Worm (Caenorhabditis elegans) whole organism, late embryonic: ENCODE results near the gene elt-3.

Experiments used
- C08G9.2 ChIP-seq: sonication (generic microtip); optimal IDR thresholded peaks from 2 replicates; lab custom pipeline; 2016; ENCODE audit warnings: mild to moderate bottlenecking, missing genetic modification characterization, moderate library complexity, missing compliant biosample characterization
- F13H6.1 ChIP-seq: sonication (generic microtip); optimal IDR thresholded peaks from 2 replicates; lab custom pipeline; 2016; ENCODE audit warnings: missing genetic modification characterization, missing compliant biosample characterization
- K02D7.2 ChIP-seq: sonication (generic microtip); optimal IDR thresholded peaks from 2 replicates; lab custom pipeline; 2017; ENCODE audit warnings: mild to moderate bottlenecking, missing genetic modification characterization, missing compliant biosample characterization
- K09A11.1 ChIP-seq: sonication (generic microtip); optimal IDR thresholded peaks from 2 replicates; lab custom pipeline; 2017; ENCODE audit warnings: antibody characterized with exemption, mild to moderate bottlenecking, missing genetic modification characterization, missing compliant biosample characterization; ENCODE audit not compliant: insufficient read depth
- Y22D7AL.16 ChIP-seq: sonication (generic microtip); optimal IDR thresholded peaks from 2 replicates; lab custom pipeline; 2016; ENCODE audit warnings: missing genetic modification characterization, missing compliant biosample characterization
- ahr-1 ChIP-seq: sonication (generic microtip); optimal IDR thresholded peaks from 2 replicates; lab custom pipeline; 2016; ENCODE audit warnings: missing genetic modification characterization, missing compliant biosample characterization
- ceh-14 ChIP-seq: sonication (generic microtip); optimal IDR thresholded peaks from 2 replicates; lab custom pipeline; 2016; ENCODE audit warnings: missing genotype, missing genetic modification characterization, missing compliant biosample characterization
- ceh-18 ChIP-seq: sonication (generic microtip); optimal IDR thresholded peaks from 2 replicates; lab custom pipeline; 2016; ENCODE audit warnings: missing genetic modification characterization, missing compliant biosample characterization
- ceh-22 ChIP-seq: sonication (generic microtip); optimal IDR thresholded peaks from 2 replicates; lab custom pipeline; 2017; ENCODE audit warnings: missing biosample characterization, missing genetic modification characterization
- ceh-24 ChIP-seq: sonication (generic microtip); optimal IDR thresholded peaks from 2 replicates; lab custom pipeline; 2016; ENCODE audit warnings: mild to moderate bottlenecking, missing genetic modification characterization, missing compliant biosample characterization
- ceh-30 ChIP-seq: fragments of 150-350 bp; optimal IDR thresholded peaks from 2 replicates; lab custom pipeline; 2014; ENCODE audit warnings: missing biosample characterization, missing genetic modification characterization
- ceh-31 ChIP-seq: sonication (generic microtip); optimal IDR thresholded peaks from 2 replicates; lab custom pipeline; 2016; ENCODE audit warnings: missing genetic modification characterization, missing compliant biosample characterization
- ceh-45 ChIP-seq: fragments of 200-800 bp; sonication (Bioruptor generic); IDR thresholded peaks from 2 replicates; pipeline ENCODE4 v1.3.6; 2022; ENCODE audit warnings: missing genetic modification reagents, missing genetic modification characterization, missing compliant biosample characterization
- ceh-6 ChIP-seq: fragments of 200-800 bp; sonication (Bioruptor generic); optimal IDR thresholded peaks from 2 replicates; lab custom pipeline; 2018; ENCODE audit warnings: mild to moderate bottlenecking, missing genetic modification characterization, missing compliant biosample characterization
- che-1 ChIP-seq: sonication (generic microtip); optimal IDR thresholded peaks from 2 replicates; lab custom pipeline; 2016; ENCODE audit warnings: mild to moderate bottlenecking, missing genetic modification characterization, missing compliant biosample characterization
- dmd-4 ChIP-seq: sonication (generic microtip); optimal IDR thresholded peaks from 2 replicates; lab custom pipeline; 2016; ENCODE audit warnings: borderline replicate concordance, missing genetic modification characterization, missing compliant biosample characterization
- elt-2 ChIP-seq: sonication (generic microtip); optimal IDR thresholded peaks from 2 replicates; lab custom pipeline; 2016; ENCODE audit warnings: missing genetic modification reagents, missing genetic modification characterization, missing compliant biosample characterization
- gmeb-2 ChIP-seq: sonication (generic microtip); optimal IDR thresholded peaks from 2 replicates; lab custom pipeline; 2016; ENCODE audit warnings: missing genetic modification characterization, inconsistent platforms, missing compliant biosample characterization
- hlh-30 ChIP-seq: sonication (generic microtip); optimal IDR thresholded peaks from 2 replicates; lab custom pipeline; 2017; ENCODE audit warnings: antibody characterized with exemption, missing genetic modification characterization, missing compliant biosample characterization; ENCODE audit not compliant: insufficient read depth
- hlh-6 ChIP-seq: sonication (generic microtip); optimal IDR thresholded peaks from 2 replicates; lab custom pipeline; 2016; ENCODE audit warnings: missing genotype, missing genetic modification characterization, missing compliant biosample characterization
- lim-6 ChIP-seq: sonication (generic microtip); optimal IDR thresholded peaks from 2 replicates; lab custom pipeline; 2016; ENCODE audit warnings: missing genetic modification characterization, missing compliant biosample characterization
- lin-11 ChIP-seq: fragments of 200-800 bp; sonication (Bioruptor generic); optimal IDR thresholded peaks from 2 replicates; lab custom pipeline; 2018; ENCODE audit warnings: mild to moderate bottlenecking, missing genetic modification characterization, missing compliant biosample characterization
- mec-3 ChIP-seq: sonication (generic microtip); optimal IDR thresholded peaks from 2 replicates; lab custom pipeline; 2016; ENCODE audit warnings: borderline replicate concordance, missing genetic modification characterization, missing compliant biosample characterization
- nfya-1 ChIP-seq: sonication (generic microtip); optimal IDR thresholded peaks from 2 replicates; lab custom pipeline; 2017; ENCODE audit warnings: missing genetic modification characterization, mild to moderate bottlenecking, missing compliant biosample characterization, antibody characterized with exemption, moderate library complexity
- nhr-11 ChIP-seq: fragments of 150-350 bp; optimal IDR thresholded peaks from 2 replicates; lab custom pipeline; 2014; ENCODE audit warnings: missing biosample characterization, missing genetic modification characterization
- npax-4 ChIP-seq: sonication (generic microtip); optimal IDR thresholded peaks from 2 replicates; lab custom pipeline; 2016; ENCODE audit warnings: missing genetic modification characterization, missing compliant biosample characterization
- pat-9 ChIP-seq: fragments of 200-800 bp; sonication (Bioruptor generic); optimal IDR thresholded peaks from 2 replicates; lab custom pipeline; 2018; ENCODE audit warnings: mild to moderate bottlenecking, missing genetic modification characterization, moderate library complexity, missing compliant biosample characterization
- pax-1 ChIP-seq: fragments of 150-350 bp; optimal IDR thresholded peaks from 2 replicates; lab custom pipeline; 2014; ENCODE audit warnings: missing biosample characterization, missing genetic modification characterization
- pha-2 ChIP-seq: sonication (generic microtip); optimal IDR thresholded peaks from 2 replicates; lab custom pipeline; 2017; ENCODE audit warnings: mild to moderate bottlenecking, missing genetic modification characterization, missing compliant biosample characterization
- pha-4 ChIP-seq: fragments of 150-350 bp; optimal IDR thresholded peaks from 2 replicates; lab custom pipeline; 2018; ENCODE audit warnings: missing biosample characterization, missing genetic modification reagents, missing genetic modification characterization
- sdc-2 ChIP-seq: sonication (generic microtip); optimal IDR thresholded peaks from 2 replicates; lab custom pipeline; 2016; ENCODE audit warnings: missing genotype, missing genetic modification characterization, missing compliant biosample characterization
- tbx-7 ChIP-seq: sonication (generic microtip); optimal IDR thresholded peaks from 2 replicates; lab custom pipeline; 2016; ENCODE audit warnings: missing genotype, missing genetic modification characterization, missing compliant biosample characterization
- ttx-3 ChIP-seq: sonication (generic microtip); optimal IDR thresholded peaks from 2 replicates; lab custom pipeline; 2016; ENCODE audit warnings: missing genetic modification reagents, missing genetic modification characterization, missing compliant biosample characterization
- unc-3 ChIP-seq, 2 experiments: fragments of 200-800 bp in 1 of 2; sonication (Bioruptor generic) in 1 of 2; sonication (generic microtip) in 1 of 2; conservative IDR thresholded peaks in 1 of 2; optimal IDR thresholded peaks in 1 of 2; 2 replicates each; pipeline versions ENCODE4 v1.3.6 to Lab custom; 2016 to 2022; ENCODE audit warnings: missing compliant biosample characterization in 2 of 2, missing genetic modification characterization in 2 of 2, missing genetic modification reagents in 1 of 2
- unc-42 ChIP-seq: sonication (generic microtip); optimal IDR thresholded peaks from 2 replicates; lab custom pipeline; 2016; ENCODE audit warnings: missing genotype, missing genetic modification characterization, missing compliant biosample characterization
- unc-55 ChIP-seq: sonication (generic microtip); optimal IDR thresholded peaks from 2 replicates; lab custom pipeline; 2017; ENCODE audit warnings: missing biosample characterization, missing genetic modification reagents, missing genetic modification characterization
- unc-86 ChIP-seq: sonication (generic microtip); optimal IDR thresholded peaks from 2 replicates; lab custom pipeline; 2016; ENCODE audit warnings: missing genetic modification characterization, missing compliant biosample characterization
- zip-5 ChIP-seq: sonication (generic microtip); optimal IDR thresholded peaks from 2 replicates; lab custom pipeline; 2016; ENCODE audit warnings: missing genetic modification characterization, missing compliant biosample characterization

Gene elt-3

DNA sequence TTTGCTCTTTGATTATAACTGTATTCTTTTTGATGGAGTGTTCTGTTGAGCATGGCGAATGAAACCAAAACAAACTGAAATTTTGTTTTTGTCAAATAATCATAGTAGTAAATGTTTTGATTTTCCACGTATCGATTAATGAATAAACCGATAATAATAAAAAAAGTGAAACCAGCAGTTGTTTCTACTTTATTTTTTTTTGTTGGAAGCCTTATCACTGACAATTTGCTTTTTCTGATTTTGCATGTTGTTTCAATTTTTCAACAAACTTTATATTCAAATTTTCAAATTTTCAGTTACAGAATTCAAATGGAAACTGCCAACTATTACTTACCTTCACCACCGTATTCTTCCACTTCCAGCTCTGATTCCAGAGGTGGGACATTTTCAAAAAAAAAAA lies at the start of gene elt-3:
TSS of gene elt-3 (plus strand) at position 301 of the 400 bp plus-strand sequence.
- TF ChIP-seq sdc-2 = no peak
- TF ChIP-seq C08G9.2 = no peak
- no peak for TF ChIP-seq unc-86 (tag; lab: Kevin White, UChicago)
- no peak for TF ChIP-seq pat-9 (tag; lab: Kevin White, UChicago)
- no peak for TF ChIP-seq tbx-7 (tag; lab: Kevin White, UChicago)
- TF ChIP-seq hlh-6 = no peak
- TF ChIP-seq hlh-30 (tag; lab: Kevin White, UChicago) = no peak
- no peak for TF ChIP-seq pax-1 (tag; lab: Kevin White, UChicago)
- TF ChIP-seq ceh-22 (tag; lab: Kevin White, UChicago) = no peak
- TF ChIP-seq ceh-18 (tag; lab: Kevin White, UChicago) = no peak
- TF ChIP-seq lim-6 (tag; lab: Kevin White, UChicago) = no peak
- no peak for TF ChIP-seq pha-4 (tag; lab: Kevin White, UChicago)
- TF ChIP-seq ttx-3 = no peak

DNA sequence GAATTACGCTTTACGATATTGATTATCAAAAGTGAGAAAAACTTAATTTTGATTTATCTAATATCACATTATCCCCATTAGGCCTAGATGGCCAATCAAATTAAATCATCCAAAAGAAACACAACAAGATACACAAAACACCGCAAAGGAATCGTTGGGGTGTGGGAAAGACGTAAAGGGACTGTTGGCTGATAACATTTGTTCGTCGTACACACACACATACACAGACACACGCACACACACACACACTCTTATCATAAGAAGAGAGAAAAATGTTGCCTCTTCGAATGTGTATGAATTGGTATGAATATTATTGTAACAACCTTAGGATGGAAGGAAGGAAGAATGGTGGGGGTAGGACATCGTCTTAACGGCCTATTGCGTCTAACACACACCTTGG lies 49.5 kb upstream of the elt-3 start:
- TF ChIP-seq elt-2 (tag; lab: Kevin White, UChicago) = peak; percentile 85
- no peak for TF ChIP-seq ceh-6 (GFP tag; lab: Kevin White, UChicago)

DNA sequence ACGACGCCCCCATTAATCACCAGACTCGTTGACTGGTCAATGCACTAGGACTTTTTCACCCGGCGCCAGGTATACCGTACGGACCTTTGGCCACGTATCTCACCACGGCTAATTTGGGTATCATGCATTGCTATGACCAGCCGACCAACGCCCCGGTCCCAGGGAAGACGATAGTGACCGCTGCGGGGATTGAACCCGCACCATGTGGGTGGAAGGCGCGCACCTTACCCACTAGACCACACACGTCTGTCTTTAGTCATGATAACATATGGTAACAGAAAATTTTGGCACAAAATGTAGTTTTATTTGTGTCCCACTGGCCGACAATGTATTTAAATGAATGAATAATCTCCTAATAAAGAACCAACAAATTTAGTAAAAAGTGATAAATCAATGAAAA lies 48.5 kb upstream of the elt-3 start:
- TF ChIP-seq ceh-45 (GFP tag; lab: Robert Waterston, UW) = no peak
- TF ChIP-seq pha-2 (tag; lab: Kevin White, UChicago) = no peak
- TF ChIP-seq che-1 = no peak
- TF ChIP-seq zip-5 (tag; lab: Kevin White, UChicago) = no peak
- no peak for TF ChIP-seq unc-3 (GFP tag; conservative IDR thresholded peaks at IDR 0.05; lab: Robert Waterston, UW)
- no peak for TF ChIP-seq unc-3 (tag; optimal IDR thresholded peaks at IDR 0.05; lab: Kevin White, UChicago)
- TF ChIP-seq gmeb-2 (tag; lab: Kevin White, UChicago) = no peak
- no peak for TF ChIP-seq lin-11 (tag; lab: Kevin White, UChicago)
- TF ChIP-seq unc-55 (GFP tag; lab: Kevin White, UChicago) = no peak
- TF ChIP-seq ceh-24 = no peak
- TF ChIP-seq hlh-6 = no peak

DNA sequence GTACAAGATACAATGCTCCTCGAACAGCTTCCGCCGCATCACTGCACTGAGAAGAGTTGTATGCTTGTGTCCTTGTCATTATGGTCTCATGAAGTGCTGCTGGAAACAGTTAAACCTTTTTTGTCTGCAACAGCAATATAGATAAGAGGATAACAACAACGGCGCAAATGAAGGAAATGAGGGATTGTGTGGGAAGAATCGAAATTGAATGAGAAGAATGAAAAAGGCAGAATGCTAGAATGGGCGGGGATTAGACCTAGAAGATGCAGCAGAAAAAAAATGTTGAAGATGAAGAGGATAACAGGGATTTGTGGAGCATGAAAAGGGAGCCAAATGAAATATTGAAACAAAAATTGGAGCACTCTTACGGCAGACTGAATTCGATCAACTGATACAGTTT lies 41.4 kb upstream of the elt-3 start, which contains the start of gene sra-37:
TSS of gene sra-37 (minus strand) at position 101 of the 400 bp plus-strand sequence.
- TF ChIP-seq npax-4 (tag; lab: Kevin White, UChicago) (no peak), ceh-14 (tag; lab: Kevin White, UChicago) (no peak), K09A11.1 (tag; lab: Kevin White, UChicago) (no peak), F13H6.1 (tag; lab: Kevin White, UChicago) (no peak), K02D7.2 (tag; lab: Kevin White, UChicago) (no peak), ceh-45 (GFP tag; lab: Robert Waterston, UW) (no peak), ceh-31 (tag; lab: Kevin White, UChicago) (no peak), Y22D7AL.16 (tag; lab: Kevin White, UChicago) (no peak), lim-6 (tag; lab: Kevin White, UChicago) (no peak), lin-11 (tag; lab: Kevin White, UChicago) (no peak), pat-9 (tag; lab: Kevin White, UChicago) (no peak)

DNA sequence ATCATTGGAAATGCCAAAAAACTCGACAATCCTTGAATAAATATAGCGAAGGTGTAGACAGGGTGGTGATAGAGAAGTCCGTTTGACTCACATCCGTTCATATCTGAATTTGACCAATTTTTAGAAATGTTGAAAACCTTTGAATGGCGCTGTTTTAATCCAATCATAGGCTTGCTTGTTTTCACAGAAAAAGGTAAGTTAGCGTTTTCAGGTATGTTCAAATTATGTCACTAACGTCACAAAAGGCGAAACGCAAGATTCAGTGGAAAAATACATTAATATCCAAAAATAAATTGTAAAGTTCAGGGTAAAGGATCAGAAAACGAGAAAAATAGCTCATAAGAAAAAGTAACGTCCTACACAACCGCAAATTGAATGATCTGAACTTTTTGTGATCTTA lies 34.6 kb upstream of the elt-3 start, which contains the start of gene sra-38:
TSS of gene sra-38 (minus strand) at position 101 of the 400 bp plus-strand sequence.
- TF ChIP-seq lin-11 (tag; lab: Kevin White, UChicago) (no peak), C08G9.2 (no peak), ahr-1 (tag; lab: Kevin White, UChicago) (no peak), pha-2 (tag; lab: Kevin White, UChicago) (no peak), pax-1 (tag; lab: Kevin White, UChicago) (no peak), nhr-11 (tag; lab: Kevin White, UChicago) (no peak), hlh-30 (tag; lab: Kevin White, UChicago) (no peak), ceh-24 (no peak), nfya-1 (tag; lab: Kevin White, UChicago) (no peak), ceh-30 (tag; lab: Kevin White, UChicago) (no peak), dmd-4 (tag; lab: Kevin White, UChicago) (no peak), unc-42 (tag; lab: Kevin White, UChicago) (no peak), ceh-18 (tag; lab: Kevin White, UChicago) (no peak), mec-3 (tag; lab: Kevin White, UChicago) (no peak), K09A11.1 (tag; lab: Kevin White, UChicago) (no peak)
- TF ChIP-seq, all 69 proteins: peak for 0
